Fruit fly (Drosophila melanogaster) whole organism, wandering third instar larva: Measurements from ENCODE around the gene Cpr72Eb.

ENCODE experiments used
- Abd-B ChIP-seq: fragments of >200 bp; optimal IDR thresholded peaks from 2 replicates; lab custom pipeline; 2017; ENCODE audit warnings: missing biosample characterization, missing genetic modification characterization
- CG32264 ChIP-seq: fragments of 200-800 bp; sonication (Bioruptor generic); optimal IDR thresholded peaks from 2 replicates; lab custom pipeline; 2016; ENCODE audit warnings: missing biosample characterization, missing genetic modification characterization
- CG9705 ChIP-seq: fragments of 200-800 bp; sonication (Bioruptor generic); optimal IDR thresholded peaks from 2 replicates; lab custom pipeline; 2018; ENCODE audit warnings: missing biosample characterization, mild to moderate bottlenecking, missing genetic modification characterization
- CrebA ChIP-seq: fragments of 200-800 bp; sonication (Bioruptor generic); optimal IDR thresholded peaks from 2 replicates; lab custom pipeline; 2016; ENCODE audit warnings: missing biosample characterization, mild to moderate bottlenecking, missing genetic modification characterization, borderline replicate concordance
- Dfd ChIP-seq: fragments of >200 bp; optimal IDR thresholded peaks from 2 replicates; lab custom pipeline; 2017; ENCODE audit warnings: missing biosample characterization, missing genetic modification characterization
- Dif ChIP-seq: fragments of 200-275, 200-300 bp; sonication (Bioruptor generic); optimal IDR thresholded peaks from 2 replicates; lab custom pipeline; 2018; ENCODE audit warnings: missing biosample characterization, missing genetic modification characterization; ENCODE audit not compliant: partially characterized antibody
- GATAd ChIP-seq: sonication (Bioruptor generic); optimal IDR thresholded peaks from 2 replicates; lab custom pipeline; 2016; ENCODE audit warnings: missing biosample characterization, missing genetic modification characterization
- HLH106 ChIP-seq: fragments of 200-800 bp; optimal IDR thresholded peaks from 3 replicates; lab custom pipeline; 2019; ENCODE audit warnings: missing biosample characterization, mild to moderate bottlenecking, missing genetic modification characterization, moderate library complexity
- Hnf4 ChIP-seq: fragments of 200-800 bp; sonication (Bioruptor generic); optimal IDR thresholded peaks from 2 replicates; lab custom pipeline; 2016; ENCODE audit warnings: missing biosample characterization, mild to moderate bottlenecking, missing genetic modification characterization
- Hr78 ChIP-seq: fragments of >200 bp; optimal IDR thresholded peaks from 2 replicates; lab custom pipeline; 2017; ENCODE audit warnings: missing biosample characterization, missing genetic modification characterization
- Hr83 ChIP-seq: fragments of 200-300 bp; sonication (Bioruptor generic); optimal IDR thresholded peaks from 2 replicates; lab custom pipeline; 2016; ENCODE audit warnings: missing biosample characterization, mild to moderate bottlenecking, missing genetic modification characterization, moderate library complexity; ENCODE audit not compliant: poor library complexity, severe bottlenecking
- Jra ChIP-seq: sonication (Bioruptor generic); optimal IDR thresholded peaks from 2 replicates; lab custom pipeline; 2016; ENCODE audit warnings: missing biosample characterization, missing genetic modification characterization
- Mio ChIP-seq: sonication (Bioruptor generic); optimal IDR thresholded peaks from 2 replicates; lab custom pipeline; 2016; ENCODE audit warnings: missing biosample characterization, missing genetic modification characterization
- Myc ChIP-seq: fragments of >200 bp; optimal IDR thresholded peaks from 2 replicates; lab custom pipeline; 2017
- N ChIP-seq: fragments of >200 bp; optimal IDR thresholded peaks from 2 replicates; lab custom pipeline; 2018; ENCODE audit warnings: missing biosample characterization, missing external identifiers, missing genetic modification characterization
- OdsH ChIP-seq: fragments of 200-800 bp; sonication (Bioruptor generic); optimal IDR thresholded peaks from 2 replicates; lab custom pipeline; 2016; ENCODE audit warnings: missing biosample characterization, mild to moderate bottlenecking, missing genetic modification characterization
- Rel ChIP-seq, 2 experiments: fragments of 200-800 bp; sonication (Bioruptor generic) in 1 of 2; optimal IDR thresholded peaks; 2 replicates in 1 of 2; 3 replicates in 1 of 2; lab custom pipeline; 2016 to 2019; ENCODE audit warnings: mild to moderate bottlenecking in 2 of 2, missing biosample characterization in 2 of 2, missing genetic modification characterization in 2 of 2, moderate library complexity in 1 of 2
- Sp1 ChIP-seq: fragments of 200-800 bp; sonication (Bioruptor generic); optimal IDR thresholded peaks from 3 replicates; lab custom pipeline; 2019; ENCODE audit warnings: missing biosample characterization, mild to moderate bottlenecking, missing genetic modification characterization, moderate library complexity
- Vsx2 ChIP-seq: fragments of 200-300, 225-300 bp; sonication (Bioruptor generic); optimal IDR thresholded peaks from 2 replicates; lab custom pipeline; 2018; ENCODE audit warnings: missing biosample characterization, missing genetic modification characterization; ENCODE audit not compliant: partially characterized antibody
- br ChIP-seq: fragments of 200-800 bp; sonication (Bioruptor generic); optimal IDR thresholded peaks from 2 replicates; lab custom pipeline; 2016; ENCODE audit warnings: missing biosample characterization, missing genetic modification characterization
- brk ChIP-seq: fragments of 200-800 bp; sonication (Bioruptor generic); optimal IDR thresholded peaks from 2 replicates; lab custom pipeline; 2016; ENCODE audit warnings: missing biosample characterization, mild to moderate bottlenecking, missing genetic modification characterization
- dl ChIP-seq, 2 experiments: fragments of 175-275, 200-275 bp in 1 of 2; fragments of 200-275 bp in 1 of 2; sonication (Bioruptor generic); optimal IDR thresholded peaks; lab custom pipeline; 2018; ENCODE audit warnings: mild to moderate bottlenecking in 2 of 2, missing biosample characterization in 2 of 2, missing genetic modification characterization in 2 of 2, moderate library complexity in 2 of 2; ENCODE audit not compliant: partially characterized antibody in 2 of 2, insufficient read depth in 1 of 2
- dmrt93B ChIP-seq: fragments of 200-800 bp; sonication (Bioruptor generic); optimal IDR thresholded peaks from 2 replicates; lab custom pipeline; 2018; ENCODE audit warnings: missing biosample characterization, mild to moderate bottlenecking, missing genetic modification characterization
- dsf ChIP-seq: sonication (Bioruptor generic); optimal IDR thresholded peaks from 2 replicates; lab custom pipeline; 2016; ENCODE audit warnings: missing biosample characterization, missing genetic modification characterization, borderline replicate concordance
- ey ChIP-seq: fragments of 200-800 bp; sonication (Bioruptor generic); optimal IDR thresholded peaks from 2 replicates; lab custom pipeline; 2016; ENCODE audit warnings: missing biosample characterization, missing genetic modification characterization
- foxo ChIP-seq, 2 experiments: fragments of 200-800 bp; sonication (Bioruptor generic); optimal IDR thresholded peaks; 2 replicates in 1 of 2; 3 replicates in 1 of 2; lab custom pipeline; 2016 to 2017; ENCODE audit warnings: missing biosample characterization in 2 of 2, missing genetic modification characterization in 2 of 2
- h ChIP-seq: fragments of 200-800 bp; sonication (Bioruptor generic); optimal IDR thresholded peaks from 3 replicates; lab custom pipeline; 2016; ENCODE audit warnings: missing biosample characterization, mild to moderate bottlenecking, missing genetic modification characterization
- jim ChIP-seq: fragments of 175-275, 200-325 bp; sonication (Bioruptor generic); optimal IDR thresholded peaks from 2 replicates; lab custom pipeline; 2016; ENCODE audit warnings: missing biosample characterization, mild to moderate bottlenecking, missing genetic modification characterization
- lola ChIP-seq: fragments of >200 bp; optimal IDR thresholded peaks from 2 replicates; lab custom pipeline; 2017; ENCODE audit warnings: missing biosample characterization, missing genetic modification characterization
- pan ChIP-seq: fragments of >200 bp; optimal IDR thresholded peaks from 2 replicates; lab custom pipeline; 2017
- psq ChIP-seq: fragments of 200-800 bp; sonication (Bioruptor generic); optimal IDR thresholded peaks from 3 replicates; lab custom pipeline; 2017; ENCODE audit warnings: missing biosample characterization, mild to moderate bottlenecking, missing genetic modification characterization, moderate library complexity
- rgr ChIP-seq: fragments of 200-800 bp; sonication (Bioruptor generic); optimal IDR thresholded peaks from 3 replicates; lab custom pipeline; 2016; ENCODE audit warnings: missing biosample characterization, mild to moderate bottlenecking, missing genetic modification characterization
- sage ChIP-seq: fragments of 200-800 bp; sonication (Bioruptor generic); optimal IDR thresholded peaks from 2 replicates; lab custom pipeline; 2016; ENCODE audit warnings: missing biosample characterization, mild to moderate bottlenecking, missing genetic modification characterization
- sv ChIP-seq: fragments of 200-800 bp; sonication (Bioruptor generic); optimal IDR thresholded peaks from 3 replicates; lab custom pipeline; 2016; ENCODE audit warnings: missing biosample characterization, missing genetic modification characterization
- tai ChIP-seq: sonication (Bioruptor generic); optimal IDR thresholded peaks from 2 replicates; lab custom pipeline; 2016; ENCODE audit warnings: missing biosample characterization, missing genetic modification characterization
- usp ChIP-seq: fragments of >200 bp; optimal IDR thresholded peaks from 2 replicates; lab custom pipeline; 2017; ENCODE audit warnings: missing biosample characterization, missing genetic modification characterization
- woc ChIP-seq: sonication (Bioruptor generic); optimal IDR thresholded peaks from 2 replicates; lab custom pipeline; 2016; ENCODE audit warnings: missing biosample characterization, mild to moderate bottlenecking, missing genetic modification characterization

Gene Cpr72Eb

DNA sequence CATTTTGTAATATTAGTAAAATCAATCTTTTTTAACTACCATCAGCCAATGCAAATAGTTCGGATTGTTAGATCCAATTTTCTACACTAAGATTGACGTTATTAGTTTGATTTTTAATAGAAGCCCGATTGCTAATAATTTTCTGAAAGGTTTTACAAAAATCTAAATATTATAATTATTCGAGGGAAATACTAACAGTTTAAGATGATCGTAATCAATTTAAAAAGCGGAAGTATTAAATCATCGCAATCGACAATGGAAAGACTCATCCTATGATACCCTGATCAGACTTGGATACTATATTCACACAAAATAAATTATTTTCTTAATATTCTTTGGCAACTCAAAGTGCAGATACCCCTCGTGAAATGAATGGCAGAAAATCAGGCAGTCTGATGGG is 6.8 kb upstream of the Cpr72Eb start:
- TF ChIP-seq jim (GFP tag; lab: Kevin White, UChicago) = no peak
- no peak for TF ChIP-seq foxo (GFP tag; optimal IDR thresholded peaks at IDR 0.05; lab: Kevin White, UChicago)
- no peak for TF ChIP-seq woc
- TF ChIP-seq N (GFP tag; lab: Kevin White, UChicago) = no peak
- TF ChIP-seq CG32264 (GFP tag; lab: Kevin White, UChicago) = no peak
- TF ChIP-seq CrebA (GFP tag; lab: Kevin White, UChicago) = no peak
- no peak for TF ChIP-seq Hr83
- TF ChIP-seq brk (GFP tag; lab: Kevin White, UChicago) = no peak
- no peak for TF ChIP-seq Abd-B (GFP tag; lab: Kevin White, UChicago)
- no peak for TF ChIP-seq CG9705 (GFP tag; lab: Kevin White, UChicago)
- no peak for TF ChIP-seq Vsx2 (GFP tag; lab: Kevin White, UChicago)
- no peak for TF ChIP-seq GATAd (GFP tag; lab: Kevin White, UChicago)
- no peak for TF ChIP-seq dsf (GFP tag; lab: Kevin White, UChicago)
- no peak for TF ChIP-seq Dfd (GFP tag; lab: Kevin White, UChicago)
- no peak for TF ChIP-seq Rel (GFP tag; optimal IDR thresholded peaks at IDR 0.05; lab: Kevin White, UChicago)
- no peak for TF ChIP-seq Rel (tag; optimal IDR thresholded peaks at IDR 0.05; lab: Kevin White, UChicago)
- TF ChIP-seq Hnf4 (GFP tag; lab: Kevin White, UChicago) = no peak

- TF ChIP-seq h (GFP tag; lab: Kevin White, UChicago) (no peak), Dfd (GFP tag; lab: Kevin White, UChicago) (no peak), brk (GFP tag; lab: Kevin White, UChicago) (no peak), Rel (GFP tag; optimal IDR thresholded peaks at IDR 0.05; lab: Kevin White, UChicago) (no peak), Rel (tag; optimal IDR thresholded peaks at IDR 0.05; lab: Kevin White, UChicago) (no peak), CG32264 (GFP tag; lab: Kevin White, UChicago) (no peak), CG9705 (GFP tag; lab: Kevin White, UChicago) (no peak), OdsH (no peak), Dif (no peak), lola (GFP tag; lab: Kevin White, UChicago) (no peak), GATAd (GFP tag; lab: Kevin White, UChicago) (no peak), dl (GFP tag; optimal IDR thresholded peaks at IDR 0.05; lab: Kevin White, UChicago; ENCODE audit: insufficient read depth in 1 of 2, partially characterized antibody in 2 of 2) (no peak), Mio (GFP tag; lab: Kevin White, UChicago) (no peak)
Measured at dm6 chr3L:16359219-16359748, 5.4 kb upstream of the Cpr72Eb start, which contains the start of gene ringer. Gene ringer, minus strand, starts transcription at chr3L:16359428.

DNA sequence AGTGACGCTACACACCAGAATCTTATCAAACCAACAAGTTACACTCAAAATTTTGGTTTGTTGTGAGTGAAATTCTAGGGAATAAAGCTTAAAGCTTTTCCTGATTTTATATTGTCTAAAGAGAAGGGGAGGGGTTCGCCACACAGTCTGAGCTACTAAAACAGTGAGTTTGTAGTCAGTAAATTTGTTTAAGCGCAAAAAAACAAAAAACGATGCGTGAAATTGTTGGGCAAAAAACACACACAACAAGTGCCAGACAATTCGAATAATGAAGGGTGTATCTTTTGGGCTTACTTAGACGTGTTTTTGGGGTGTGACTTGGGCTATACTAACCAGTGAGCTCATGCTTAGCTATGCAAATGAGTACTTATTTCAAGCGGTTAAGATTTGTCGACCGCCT is 4.9 kb upstream of the Cpr72Eb start:
- TF ChIP-seq rgr (GFP tag; lab: Kevin White, UChicago) (peak; percentile 16), Myc (no peak), brk (GFP tag; lab: Kevin White, UChicago) (peak; percentile 1), Hr83 (peak; percentile 1)
- TF ChIP-seq, all 38 proteins: peak for 3

dm6 chr3L:16361200-16361815 is 3.4 kb upstream of the Cpr72Eb start:
- TF ChIP-seq rgr (GFP tag; lab: Kevin White, UChicago) = peak; percentile 56
- no peak for TF ChIP-seq sv (GFP tag; lab: Kevin White, UChicago)
- no peak for TF ChIP-seq lola (GFP tag; lab: Kevin White, UChicago)
- no peak for TF ChIP-seq Dif
- peak; percentile 69 for TF ChIP-seq h (GFP tag; lab: Kevin White, UChicago)
- no peak for TF ChIP-seq Rel (GFP tag; optimal IDR thresholded peaks at IDR 0.05; lab: Kevin White, UChicago)
- TF ChIP-seq Rel (tag; optimal IDR thresholded peaks at IDR 0.05; lab: Kevin White, UChicago) = no peak
- TF ChIP-seq tai = no peak
- TF ChIP-seq Sp1 = peak; percentile 78
- TF ChIP-seq GATAd (GFP tag; lab: Kevin White, UChicago) = no peak
- no peak for TF ChIP-seq Hr83
- peak; percentile 35 for TF ChIP-seq woc
- no peak for TF ChIP-seq usp (GFP tag; lab: Kevin White, UChicago)
- TF ChIP-seq Abd-B (GFP tag; lab: Kevin White, UChicago) = no peak
- TF ChIP-seq dsf (GFP tag; lab: Kevin White, UChicago) = no peak
- TF ChIP-seq Jra (GFP tag; lab: Kevin White, UChicago) = no peak
- TF ChIP-seq Myc = no peak
- TF ChIP-seq br (GFP tag; lab: Kevin White, UChicago) = peak; percentile 51
- TF ChIP-seq dl (GFP tag; optimal IDR thresholded peaks at IDR 0.05; lab: Kevin White, UChicago; ENCODE audit: insufficient read depth in 1 of 2, partially characterized antibody in 2 of 2) = no peak
- TF ChIP-seq Hr78 = no peak
- TF ChIP-seq brk (GFP tag; lab: Kevin White, UChicago) = no peak
- no peak for TF ChIP-seq pan (lab: Kevin White, UChicago)
- TF ChIP-seq CrebA (GFP tag; lab: Kevin White, UChicago) = no peak
- peak; percentile 74 for TF ChIP-seq HLH106 (tag; lab: Kevin White, UChicago)
- TF ChIP-seq sage = no peak
- TF ChIP-seq ey (GFP tag; lab: Kevin White, UChicago) = peak; percentile 57
- TF ChIP-seq Mio (GFP tag; lab: Kevin White, UChicago) = no peak
- peak; percentile 15 for TF ChIP-seq CG9705 (GFP tag; lab: Kevin White, UChicago)
- TF ChIP-seq psq (GFP tag; lab: Kevin White, UChicago) = peak; percentile 53
- TF ChIP-seq dmrt93B (GFP tag; lab: Kevin White, UChicago) = peak; percentile 25
- TF ChIP-seq CG32264 (GFP tag; lab: Kevin White, UChicago) = no peak
- TF ChIP-seq Hnf4 (GFP tag; lab: Kevin White, UChicago) = no peak
- TF ChIP-seq Vsx2 (GFP tag; lab: Kevin White, UChicago) = no peak
- no peak for TF ChIP-seq jim (GFP tag; lab: Kevin White, UChicago)
- TF ChIP-seq N (GFP tag; lab: Kevin White, UChicago) = no peak
